Worm (Caenorhabditis elegans) whole organism, L3 larva: ENCODE results near the gene F14H3.14.

ENCODE experiments used
- R02D3.7 ChIP-seq: fragments of 150-350 bp; optimal IDR thresholded peaks from 2 replicates; lab custom pipeline; 2014; ENCODE audit warnings: missing biosample characterization, missing genetic modification characterization
- aly-2 ChIP-seq: fragments of 150-350 bp; optimal IDR thresholded peaks from 2 replicates; lab custom pipeline; 2014; ENCODE audit warnings: missing biosample characterization, missing genetic modification characterization
- ceh-16 ChIP-seq: sonication (generic microtip); optimal IDR thresholded peaks from 2 replicates; lab custom pipeline; 2017; ENCODE audit warnings: missing biosample characterization, missing genetic modification characterization
- ceh-28 ChIP-seq: fragments of 150-350 bp; optimal IDR thresholded peaks from 2 replicates; lab custom pipeline; 2014; ENCODE audit warnings: missing biosample characterization, missing genetic modification reagents, missing genetic modification characterization
- ceh-82 ChIP-seq: fragments of 150-350 bp; optimal IDR thresholded peaks from 2 replicates; lab custom pipeline; 2014; ENCODE audit warnings: missing biosample characterization, missing genetic modification characterization
- daf-12 ChIP-seq: fragments of 150-350 bp; optimal IDR thresholded peaks from 2 replicates; lab custom pipeline; 2014; ENCODE audit warnings: missing biosample characterization, missing genetic modification reagents, missing genetic modification characterization
- egl-5 ChIP-seq: fragments of 150-350 bp; optimal IDR thresholded peaks from 2 replicates; lab custom pipeline; 2017; ENCODE audit warnings: missing biosample characterization, missing genetic modification reagents, missing genetic modification characterization, inconsistent platforms
- eor-1 ChIP-seq, 2 experiments: fragments of 150-350 bp; optimal IDR thresholded peaks; 2 replicates each; lab custom pipeline; 2014 to 2018; ENCODE audit warnings: missing biosample characterization in 2 of 2, missing genetic modification characterization in 2 of 2
- fkh-10 ChIP-seq: sonication (generic microtip); optimal IDR thresholded peaks from 2 replicates; lab custom pipeline; 2017; ENCODE audit warnings: missing biosample characterization, missing genetic modification reagents, missing genetic modification characterization
- fos-1 ChIP-seq: fragments of 150-350 bp; optimal IDR thresholded peaks from 2 replicates; lab custom pipeline; 2014; ENCODE audit warnings: missing biosample characterization, missing genetic modification characterization
- hmg-11 ChIP-seq: sonication (generic microtip); optimal IDR thresholded peaks from 2 replicates; lab custom pipeline; 2016; ENCODE audit warnings: missing genetic modification characterization, missing compliant biosample characterization
- jun-1 ChIP-seq: fragments of 150-350 bp; optimal IDR thresholded peaks from 2 replicates; lab custom pipeline; 2014; ENCODE audit warnings: missing biosample characterization, missing genetic modification reagents, missing genetic modification characterization
- lin-39 ChIP-seq: fragments of 150-350 bp; optimal IDR thresholded peaks from 2 replicates; lab custom pipeline; 2018; ENCODE audit warnings: missing biosample characterization, missing genetic modification reagents, missing genetic modification characterization
- lsy-12 ChIP-seq: sonication (generic microtip); optimal IDR thresholded peaks from 2 replicates; lab custom pipeline; 2016; ENCODE audit warnings: mild to moderate bottlenecking, missing genetic modification characterization, missing compliant biosample characterization
- mdl-1 ChIP-seq: fragments of 150-350 bp; optimal IDR thresholded peaks from 2 replicates; lab custom pipeline; 2014; ENCODE audit warnings: missing biosample characterization, missing genetic modification characterization
- nfya-1 ChIP-seq: sonication (generic microtip); optimal IDR thresholded peaks from 2 replicates; lab custom pipeline; 2017; ENCODE audit warnings: missing genetic modification characterization, mild to moderate bottlenecking, missing compliant biosample characterization, antibody characterized with exemption, moderate library complexity; ENCODE audit not compliant: insufficient read depth
- nhr-12 ChIP-seq: fragments of 150-350 bp; optimal IDR thresholded peaks from 2 replicates; lab custom pipeline; 2014; ENCODE audit warnings: missing biosample characterization, missing genetic modification characterization
- nhr-23 ChIP-seq: fragments of 150-350 bp; optimal IDR thresholded peaks from 2 replicates; lab custom pipeline; 2014; ENCODE audit warnings: missing biosample characterization, missing genetic modification reagents, missing genetic modification characterization
- nhr-237 ChIP-seq: fragments of 150-350 bp; optimal IDR thresholded peaks from 2 replicates; lab custom pipeline; 2014; ENCODE audit warnings: missing biosample characterization, missing genetic modification characterization
- nhr-25 ChIP-seq: sonication (generic microtip); optimal IDR thresholded peaks from 2 replicates; lab custom pipeline; 2017; ENCODE audit warnings: missing biosample characterization, missing genetic modification characterization
- nhr-28 ChIP-seq: fragments of 150-350 bp; optimal IDR thresholded peaks from 2 replicates; lab custom pipeline; 2014; ENCODE audit warnings: missing biosample characterization, missing genetic modification characterization
- nhr-43 ChIP-seq: sonication (generic microtip); optimal IDR thresholded peaks from 2 replicates; lab custom pipeline; 2016; ENCODE audit warnings: mild to moderate bottlenecking, missing genetic modification characterization, missing compliant biosample characterization; ENCODE audit not compliant: poor library complexity, severe bottlenecking
- nhr-76 ChIP-seq: fragments of 150-350 bp; sonication (generic microtip); optimal IDR thresholded peaks from 5 replicates; lab custom pipeline; 2014; ENCODE audit warnings: missing biosample characterization, missing genetic modification characterization
- pha-4 ChIP-seq: fragments of 150-350 bp; optimal IDR thresholded peaks from 2 replicates; lab custom pipeline; 2014; ENCODE audit warnings: missing biosample characterization, missing genetic modification reagents, missing genetic modification characterization
- pqm-1 ChIP-seq: fragments of 150-350 bp; optimal IDR thresholded peaks from 2 replicates; lab custom pipeline; 2017; ENCODE audit warnings: missing biosample characterization, missing genetic modification characterization, inconsistent platforms
- snpc-4 ChIP-seq: fragments of 150-350 bp; optimal IDR thresholded peaks from 2 replicates; lab custom pipeline; 2014; ENCODE audit warnings: missing biosample characterization, missing genetic modification characterization
- tbx-2 ChIP-seq: sonication (generic microtip); optimal IDR thresholded peaks from 2 replicates; lab custom pipeline; 2016; ENCODE audit warnings: mild to moderate bottlenecking, missing genetic modification characterization, missing compliant biosample characterization
- unc-39 ChIP-seq: sonication (generic microtip); optimal IDR thresholded peaks from 4 replicates; lab custom pipeline; 2017; ENCODE audit warnings: missing biosample characterization, missing genetic modification characterization
- unc-62 ChIP-seq: fragments of 150-350 bp; sonication (generic microtip); optimal IDR thresholded peaks from 4 replicates; lab custom pipeline; 2014; ENCODE audit warnings: missing biosample characterization, missing genetic modification reagents, missing genetic modification characterization
- zag-1 ChIP-seq: fragments of 150-350 bp; optimal IDR thresholded peaks from 2 replicates; lab custom pipeline; 2014; ENCODE audit warnings: missing biosample characterization, missing genetic modification characterization

Gene F14H3.14

DNA sequence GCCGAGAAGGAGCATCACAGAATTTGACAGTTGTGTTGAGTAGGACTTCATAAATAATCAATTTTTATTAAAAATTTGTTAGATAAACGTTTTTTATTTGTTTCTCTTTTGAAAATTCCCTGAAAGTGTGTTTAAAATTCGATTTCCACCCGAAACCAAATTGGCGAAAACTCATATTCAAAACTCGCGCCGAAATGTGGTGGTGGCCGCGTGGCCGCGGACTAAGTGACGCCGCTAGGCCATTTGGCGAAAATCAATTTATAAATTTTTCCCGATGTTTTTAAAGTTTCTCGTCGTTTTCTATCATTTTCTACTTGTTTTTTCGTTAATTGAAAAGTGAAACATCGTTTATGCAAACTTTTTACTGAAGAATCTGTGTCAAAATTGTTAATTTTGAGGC lies 40.1 kb downstream of the F14H3.14 start:
- no peak for TF ChIP-seq jun-1
- TF ChIP-seq nhr-43, result peak; percentile 57
- peak; percentile 6 for TF ChIP-seq nhr-23
- TF ChIP-seq lin-39, result peak; percentile 0

DNA sequence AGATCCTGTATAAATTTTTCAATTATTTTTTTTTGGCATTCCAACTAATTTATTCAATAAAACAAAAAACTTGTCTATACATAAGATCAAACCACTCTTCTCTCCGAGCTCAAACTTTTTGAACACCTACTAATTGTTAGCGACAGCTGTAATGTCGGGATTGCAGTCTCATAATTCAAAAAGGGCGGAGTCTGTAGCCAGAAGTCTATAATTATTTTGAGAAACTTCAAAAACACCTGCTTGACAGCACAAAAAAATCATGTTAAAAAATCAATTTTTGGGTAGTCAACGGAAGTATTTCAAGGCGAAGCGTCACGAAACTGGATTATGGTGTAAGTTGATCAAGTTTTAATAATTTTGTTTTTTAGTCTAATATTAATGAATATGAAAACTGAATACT lies 42.6 kb downstream of the F14H3.14 start, which contains the start of gene srx-44:
TSS of gene srx-44 (plus strand) at position 301 of the 400 bp plus-strand sequence.
- TF ChIP-seq ceh-82 (tag; lab: Kevin White, UChicago) (no peak), hmg-11 (tag; lab: Kevin White, UChicago) (no peak), tbx-2 (tag; lab: Kevin White, UChicago) (no peak), egl-5 (no peak), lsy-12 (tag; lab: Kevin White, UChicago) (no peak), eor-1 (tag; optimal IDR thresholded peaks at IDR 0.05; lab: Kevin White, UChicago) (no peak)

ce11 chrV:16017671-16018070 lies 45.0 kb downstream of the F14H3.14 start, which contains the start of gene srx-43:
Gene srx-43 (plus strand): TSS chrV:16017971.
- no peak for TF ChIP-seq pqm-1 (tag; lab: Kevin White, UChicago)
- no peak for TF ChIP-seq pha-4 (tag; lab: Kevin White, UChicago)
- no peak for TF ChIP-seq ceh-28 (tag; lab: Kevin White, UChicago)
- no peak for TF ChIP-seq R02D3.7
- no peak for TF ChIP-seq daf-12 (tag; lab: Kevin White, UChicago)
- TF ChIP-seq unc-62 (GFP tag; lab: Kevin White, UChicago), result no peak
- no peak for TF ChIP-seq fos-1 (tag; lab: Kevin White, UChicago)
- TF ChIP-seq nhr-28 (tag; lab: Kevin White, UChicago), result no peak
- no peak for TF ChIP-seq egl-5
- no peak for TF ChIP-seq nfya-1 (tag; lab: Kevin White, UChicago)
- TF ChIP-seq eor-1 (tag; optimal IDR thresholded peaks at IDR 0.05; lab: Kevin White, UChicago), result no peak
- TF ChIP-seq nhr-12, result no peak
- no peak for TF ChIP-seq ceh-82 (tag; lab: Kevin White, UChicago)
- no peak for TF ChIP-seq tbx-2 (tag; lab: Kevin White, UChicago)
- TF ChIP-seq ceh-16 (tag; lab: Kevin White, UChicago), result no peak
- TF ChIP-seq fkh-10 (GFP tag; lab: Kevin White, UChicago), result no peak
- TF ChIP-seq nhr-237, result no peak
- no peak for TF ChIP-seq nhr-25 (tag; lab: Kevin White, UChicago)
- TF ChIP-seq, all 47 proteins: peak for 0

DNA sequence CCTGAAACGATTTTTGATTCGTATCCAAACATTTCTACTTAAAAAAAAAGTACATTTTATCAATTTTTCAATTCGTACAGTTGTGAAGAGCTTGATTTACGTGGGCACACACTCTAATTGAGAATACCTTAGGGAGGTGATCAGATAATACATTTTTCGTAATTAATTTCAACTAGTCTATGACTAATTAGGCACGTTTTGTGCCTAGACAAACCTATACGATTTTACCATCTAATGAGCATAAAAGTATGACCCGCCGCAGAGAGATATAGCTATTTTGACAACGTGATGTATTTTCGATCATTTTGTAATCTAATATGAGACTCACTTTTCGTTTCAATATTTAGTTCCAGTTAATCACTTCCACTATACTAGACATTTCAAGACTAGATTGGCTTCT lies 45.7 kb downstream of the F14H3.14 start:
- TF ChIP-seq nhr-76 (tag; lab: Kevin White, UChicago), result no peak
- no peak for TF ChIP-seq aly-2 (tag; lab: Kevin White, UChicago)
- no peak for TF ChIP-seq ceh-82 (tag; lab: Kevin White, UChicago)
- TF ChIP-seq daf-12 (tag; lab: Kevin White, UChicago), result no peak
- no peak for TF ChIP-seq nhr-25 (tag; lab: Kevin White, UChicago)
- TF ChIP-seq ceh-16 (tag; lab: Kevin White, UChicago), result no peak
- no peak for TF ChIP-seq nhr-12
- no peak for TF ChIP-seq tbx-2 (tag; lab: Kevin White, UChicago)
- TF ChIP-seq pqm-1 (tag; lab: Kevin White, UChicago), result no peak
- no peak for TF ChIP-seq jun-1
- TF ChIP-seq fos-1 (tag; lab: Kevin White, UChicago), result no peak
- no peak for TF ChIP-seq hmg-11 (tag; lab: Kevin White, UChicago)
- no peak for TF ChIP-seq fkh-10 (GFP tag; lab: Kevin White, UChicago)
- TF ChIP-seq nhr-23, result no peak
- TF ChIP-seq nhr-43, result no peak
- no peak for TF ChIP-seq nfya-1 (tag; lab: Kevin White, UChicago)
- TF ChIP-seq snpc-4 (tag; lab: Kevin White, UChicago), result no peak
- no peak for TF ChIP-seq zag-1 (tag; lab: Kevin White, UChicago)
- TF ChIP-seq unc-39 (tag; lab: Kevin White, UChicago), result no peak
- no peak for TF ChIP-seq mdl-1 (tag; lab: Kevin White, UChicago)

ce11 chrV:16015652-16016051 lies 47.0 kb downstream of the F14H3.14 start, which contains the start of gene str-232:
Gene str-232 (minus strand): TSS chrV:16015752.
- TF ChIP-seq lsy-12 (tag; lab: Kevin White, UChicago) (no peak), hmg-11 (tag; lab: Kevin White, UChicago) (no peak), unc-62 (GFP tag; lab: Kevin White, UChicago) (no peak)
